Fruit fly (Drosophila melanogaster) whole organism, embryonic: ENCODE results near the gene Hgsnat.

Source experiments
- Asciz ChIP-seq: fragments of 200-800 bp; sonication (Bioruptor generic); optimal IDR thresholded peaks from 2 replicates; lab custom pipeline; 2017; ENCODE audit warnings: missing biosample characterization, mild to moderate bottlenecking, missing genetic modification characterization, missing genetic modification reagents
- CG10267 ChIP-seq: fragments of 200-800 bp; sonication (Bioruptor generic); optimal IDR thresholded peaks from 2 replicates; lab custom pipeline; 2018; ENCODE audit warnings: missing biosample characterization, mild to moderate bottlenecking, missing genetic modification characterization, moderate library complexity
- CG10274 ChIP-seq: fragments of 200-800 bp; sonication (Bioruptor generic); optimal IDR thresholded peaks from 3 replicates; lab custom pipeline; 2017; ENCODE audit warnings: missing biosample characterization, mild to moderate bottlenecking, missing genetic modification characterization
- CG11696 ChIP-seq: fragments of 200-800 bp; sonication (Bioruptor generic); IDR thresholded peaks from 2 replicates; pipeline ENCODE4 v1.3.6; 2022; ENCODE audit warnings: missing biosample characterization, missing genetic modification characterization
- CG12219 ChIP-seq: fragments of 200-800 bp; sonication (Bioruptor generic); optimal IDR thresholded peaks from 3 replicates; lab custom pipeline; 2018; ENCODE audit warnings: missing biosample characterization, mild to moderate bottlenecking, missing genetic modification characterization
- CG14441 ChIP-seq: fragments of 200-800 bp; sonication (Bioruptor generic); IDR thresholded peaks from 2 replicates; pipeline ENCODE4 v1.3.6; 2022; ENCODE audit warnings: missing biosample characterization, missing genetic modification characterization
- CG17361 ChIP-seq: fragments of 200-800 bp; sonication (Bioruptor generic); IDR thresholded peaks from 3 replicates; pipeline ENCODE4 v1.3.6; 2022; ENCODE audit warnings: missing biosample characterization, missing genetic modification characterization
- CG2129 ChIP-seq: fragments of 200-800 bp; sonication (Bioruptor generic); IDR thresholded peaks from 2 replicates; pipeline ENCODE4 v1.3.6; 2022; ENCODE audit warnings: missing biosample characterization, missing genetic modification characterization; ENCODE audit not compliant: partially characterized antibody
- CG32767 ChIP-seq: fragments of 200-800 bp; sonication (Bioruptor generic); IDR thresholded peaks from 2 replicates; pipeline ENCODE4 v1.3.6; 2022; ENCODE audit warnings: missing biosample characterization, missing genetic modification characterization
- CG34376 ChIP-seq: fragments of 200-800 bp; sonication (Bioruptor generic); optimal IDR thresholded peaks from 2 replicates; lab custom pipeline; 2018; ENCODE audit warnings: missing biosample characterization, mild to moderate bottlenecking, missing genetic modification characterization
- CG4617 ChIP-seq: fragments of 200-800 bp; sonication (Bioruptor generic); optimal IDR thresholded peaks from 3 replicates; lab custom pipeline; 2016; ENCODE audit warnings: missing biosample characterization, missing genetic modification characterization, borderline replicate concordance
- CG4730 ChIP-seq: fragments of 200-800 bp; sonication (Bioruptor generic); IDR thresholded peaks from 2 replicates; pipeline ENCODE4 v1.3.6; 2022; ENCODE audit warnings: missing biosample characterization, missing genetic modification characterization
- CG6254 ChIP-seq: fragments of 200-800 bp; sonication (Bioruptor generic); optimal IDR thresholded peaks from 3 replicates; lab custom pipeline; 2017; ENCODE audit warnings: mild to moderate bottlenecking, missing biosample characterization, missing genetic modification reagents, missing genetic modification characterization
- CG6683 ChIP-seq: fragments of 200-800 bp; sonication (Bioruptor generic); optimal IDR thresholded peaks from 2 replicates; lab custom pipeline; 2017; ENCODE audit warnings: missing biosample characterization, mild to moderate bottlenecking, missing genetic modification characterization, missing genetic modification reagents
- CG6791 ChIP-seq: fragments of 200-800 bp; sonication (Bioruptor generic); IDR thresholded peaks from 3 replicates; pipeline ENCODE4 v1.3.6; 2022; ENCODE audit warnings: missing biosample characterization, missing genetic modification characterization; ENCODE audit not compliant: partially characterized antibody
- CG8089 ChIP-seq: fragments of 200-800 bp; sonication (Bioruptor generic); optimal IDR thresholded peaks from 3 replicates; lab custom pipeline; 2016; ENCODE audit warnings: missing biosample characterization, missing genetic modification characterization
- CG8478 ChIP-seq: fragments of >200 bp; optimal IDR thresholded peaks from 2 replicates; lab custom pipeline; 2018
- D19B ChIP-seq: fragments of 200-800 bp; sonication (Bioruptor generic); optimal IDR thresholded peaks from 2 replicates; lab custom pipeline; 2017; ENCODE audit warnings: missing biosample characterization, mild to moderate bottlenecking, missing genetic modification characterization
- Fer3 ChIP-seq: fragments of 200-800 bp; sonication (Bioruptor generic); optimal IDR thresholded peaks from 2 replicates; lab custom pipeline; 2018; ENCODE audit warnings: missing biosample characterization, mild to moderate bottlenecking, missing genetic modification characterization, moderate library complexity
- Hmr ChIP-seq: fragments of 200-800 bp; sonication (Bioruptor generic); optimal IDR thresholded peaks from 3 replicates; lab custom pipeline; 2017; ENCODE audit warnings: mild to moderate bottlenecking, missing biosample characterization, missing genetic modification reagents, missing genetic modification characterization
- Hr51 ChIP-seq, 2 experiments: fragments of 200-800 bp; sonication (Bioruptor generic); optimal IDR thresholded peaks; 2 replicates in 1 of 2; 3 replicates in 1 of 2; lab custom pipeline; 2016 to 2018; ENCODE audit warnings: missing biosample characterization in 2 of 2, missing genetic modification characterization in 2 of 2, mild to moderate bottlenecking in 1 of 2, moderate library complexity in 1 of 2
- NC2β ChIP-seq: fragments of 200-800 bp; sonication (Bioruptor generic); optimal IDR thresholded peaks from 2 replicates; lab custom pipeline; 2016; ENCODE audit warnings: missing biosample characterization, missing genetic modification characterization
- Nf-YC ChIP-seq: fragments of 200-800 bp; optimal IDR thresholded peaks from 3 replicates; lab custom pipeline; 2019; ENCODE audit warnings: missing biosample characterization, mild to moderate bottlenecking, missing genetic modification characterization, moderate library complexity
- Oaz ChIP-seq: fragments of 200-800 bp; sonication (Bioruptor generic); IDR thresholded peaks from 2 replicates; pipeline ENCODE4 v1.3.6; 2022; ENCODE audit warnings: missing biosample characterization, missing genetic modification characterization
- Opbp ChIP-seq: fragments of 200-800 bp; sonication (Bioruptor generic); IDR thresholded peaks from 3 replicates; pipeline ENCODE4 v1.3.6; 2022; ENCODE audit warnings: missing biosample characterization, missing genetic modification characterization; ENCODE audit not compliant: partially characterized antibody
- Optix ChIP-seq: fragments of 200-800 bp; sonication (Bioruptor generic); IDR thresholded peaks from 3 replicates; pipeline ENCODE4 v1.3.6; 2022; ENCODE audit warnings: missing biosample characterization, missing genetic modification characterization
- Ptx1 ChIP-seq: fragments of 200-800 bp; sonication (Bioruptor generic); IDR thresholded peaks from 2 replicates; pipeline ENCODE4 v1.3.6; 2022; ENCODE audit warnings: missing biosample characterization, missing genetic modification characterization
- Rx ChIP-seq: fragments of 200-800 bp; sonication (Bioruptor generic); IDR thresholded peaks from 2 replicates; pipeline ENCODE4 v1.3.6; 2022; ENCODE audit warnings: missing biosample characterization, missing genetic modification characterization
- Scr ChIP-seq: fragments of 200-800 bp; sonication (Bioruptor generic); IDR thresholded peaks from 2 replicates; pipeline ENCODE4 v1.3.6; 2022; ENCODE audit warnings: missing biosample characterization, missing genetic modification characterization; ENCODE audit not compliant: partially characterized antibody
- Sry-δ ChIP-seq: fragments of 200-800 bp; sonication (Bioruptor generic); optimal IDR thresholded peaks from 2 replicates; lab custom pipeline; 2016; ENCODE audit warnings: missing biosample characterization, missing genetic modification characterization
- Ssrp ChIP-seq: fragments of 200-800 bp; sonication (Bioruptor generic); optimal IDR thresholded peaks from 2 replicates; lab custom pipeline; 2018; ENCODE audit warnings: missing biosample characterization, mild to moderate bottlenecking, missing genetic modification characterization, moderate library complexity
- Usf ChIP-seq: fragments of 200-800 bp; sonication (Bioruptor generic); optimal IDR thresholded peaks from 2 replicates; lab custom pipeline; 2017; ENCODE audit warnings: missing genotype, missing biosample characterization, missing genetic modification characterization
- aop ChIP-seq: fragments of 200-800 bp; sonication (Bioruptor generic); IDR thresholded peaks from 2 replicates; pipeline ENCODE4 v1.3.6; 2022; ENCODE audit warnings: missing biosample characterization, missing genetic modification characterization
- danr ChIP-seq: fragments of 200-800 bp; sonication (Bioruptor generic); IDR thresholded peaks from 2 replicates; pipeline ENCODE4 v1.3.6; 2022; ENCODE audit warnings: missing biosample characterization, missing genetic modification characterization
- dati ChIP-seq: fragments of 200-800 bp; sonication (Bioruptor generic); IDR thresholded peaks from 2 replicates; pipeline ENCODE4 v1.3.6; 2022; ENCODE audit warnings: missing biosample characterization, missing genetic modification characterization
- dimm ChIP-seq: fragments of 200-800 bp; sonication (Bioruptor generic); IDR thresholded peaks from 2 replicates; pipeline ENCODE4 v1.3.6; 2022; ENCODE audit warnings: missing biosample characterization, missing genetic modification characterization
- eyg ChIP-seq: fragments of 200-800 bp; sonication (Bioruptor generic); optimal IDR thresholded peaks from 3 replicates; lab custom pipeline; 2016; ENCODE audit warnings: missing biosample characterization, missing genetic modification characterization
- hkb ChIP-seq, 2 experiments: fragments of 200-800 bp in 1 of 2; fragments of >200 bp in 1 of 2; sonication (Bioruptor generic) in 1 of 2; IDR thresholded peaks in 1 of 2; optimal IDR thresholded peaks in 1 of 2; 2 replicates each; pipeline versions ENCODE4 v1.3.6 to Lab custom; 2017 to 2022; ENCODE audit warnings: missing biosample characterization in 1 of 2, missing genetic modification characterization in 1 of 2
- ind ChIP-seq: fragments of 200-800 bp; sonication (Bioruptor generic); optimal IDR thresholded peaks from 3 replicates; lab custom pipeline; 2016; ENCODE audit warnings: missing biosample characterization, missing genetic modification characterization
- klu ChIP-seq: fragments of 200-800 bp; sonication (Bioruptor generic); IDR thresholded peaks from 2 replicates; pipeline ENCODE4 v1.3.6; 2022; ENCODE audit warnings: missing biosample characterization, missing genetic modification characterization
- kni ChIP-seq: fragments of 200-800 bp; sonication (Bioruptor generic); optimal IDR thresholded peaks from 3 replicates; lab custom pipeline; 2017; ENCODE audit warnings: mild to moderate bottlenecking, missing biosample characterization, missing genetic modification reagents, missing genetic modification characterization
- lov ChIP-seq, 2 experiments: fragments of 200-800 bp in 1 of 2; fragments of >200 bp in 1 of 2; sonication (Bioruptor generic) in 1 of 2; IDR thresholded peaks in 1 of 2; optimal IDR thresholded peaks in 1 of 2; 2 replicates in 1 of 2; 3 replicates in 1 of 2; pipeline versions ENCODE4 v1.3.6 to Lab custom; 2017 to 2022; ENCODE audit warnings: missing biosample characterization in 1 of 2, missing genetic modification characterization in 1 of 2
- pho ChIP-seq: fragments of 200-800 bp; sonication (Bioruptor generic); optimal IDR thresholded peaks from 2 replicates; lab custom pipeline; 2016; ENCODE audit warnings: missing biosample characterization, missing genetic modification characterization
- tio ChIP-seq: fragments of 200-800 bp; sonication (Bioruptor generic); optimal IDR thresholded peaks from 2 replicates; lab custom pipeline; 2017; ENCODE audit warnings: missing biosample characterization, missing genetic modification characterization, inconsistent platforms
- twi ChIP-seq: fragments of 200-800 bp; optimal IDR thresholded peaks from 2 replicates; lab custom pipeline; 2019; ENCODE audit warnings: missing biosample characterization, mild to moderate bottlenecking, missing genetic modification characterization, moderate library complexity
- vnd ChIP-seq: fragments of 200-800 bp; sonication (Bioruptor generic); IDR thresholded peaks from 3 replicates; pipeline ENCODE4 v1.3.6; 2022; ENCODE audit warnings: missing biosample characterization, missing genetic modification characterization; ENCODE audit not compliant: partially characterized antibody
- zfh1 ChIP-seq: fragments of 200-800 bp; sonication (Bioruptor generic); IDR thresholded peaks from 3 replicates; pipeline ENCODE4 v1.3.6; 2022; ENCODE audit warnings: missing biosample characterization, missing genetic modification characterization

Gene Hgsnat

dm6 chrX:4909938-4910778 lies 8.4 kb upstream of the Hgsnat start (continued):
- TF ChIP-seq CG10267 (tag; lab: Kevin White, UChicago) (peak; percentile 99), Scr (GFP tag; lab: Robert Waterston, UW) (peak; percentile 33; the same call in 1 of the 2 replicates), CG17361 (peak; percentile 100), Optix (GFP tag; lab: Robert Waterston, UW) (peak; percentile 100), tio (GFP tag; lab: Kevin White, UChicago) (peak; percentile 100), CG8478 (lab: Kevin White, UChicago) (no peak), CG4730 (GFP tag; lab: Robert Waterston, UW) (peak; percentile 100), Asciz (peak; percentile 100), pho (GFP tag; lab: Kevin White, UChicago) (peak; percentile 99), Ptx1 (peak; percentile 100), CG34376 (GFP tag; lab: Kevin White, UChicago) (peak; percentile 100), CG10274 (GFP tag; lab: Kevin White, UChicago) (peak; percentile 97), dati (GFP tag; lab: Robert Waterston, UW) (peak; percentile 99), D19B (GFP tag; lab: Kevin White, UChicago) (peak; percentile 98), Hmr (peak; percentile 100), vnd (GFP tag; lab: Robert Waterston, UW) (no peak), CG4617 (GFP tag; lab: Kevin White, UChicago) (peak; percentile 100), danr (peak; percentile 99), Usf (GFP tag; lab: Kevin White, UChicago) (peak; percentile 100), ind (GFP tag; lab: Kevin White, UChicago) (peak; percentile 100), lov (optimal IDR thresholded peaks at IDR 0.05; lab: Kevin White, UChicago) (no peak), lov (GFP tag; IDR thresholded peaks at IDR 0.05; lab: Robert Waterston, UW) (peak; percentile 100), CG6791 (GFP tag; lab: Robert Waterston, UW) (no peak), Hr51 (GFP tag; optimal IDR thresholded peaks at IDR 0.05; lab: Kevin White, UChicago) (peak; percentile 100), CG11696 (peak; percentile 98), klu (GFP tag; lab: Robert Waterston, UW) (peak; percentile 99), CG6254 (GFP tag; lab: Kevin White, UChicago) (peak; percentile 98), NC2β (GFP tag; lab: Kevin White, UChicago) (peak; percentile 99), CG8089 (GFP tag; lab: Kevin White, UChicago) (peak; percentile 99), CG2129 (GFP tag; lab: Robert Waterston, UW) (no peak), eyg (GFP tag; lab: Kevin White, UChicago) (peak; percentile 99), hkb (optimal IDR thresholded peaks at IDR 0.05; lab: Kevin White, UChicago) (no peak), hkb (GFP tag; IDR thresholded peaks at IDR 0.05; lab: Robert Waterston, UW) (peak; percentile 100), Sry-δ (GFP tag; lab: Kevin White, UChicago) (peak; percentile 82), twi (tag; lab: Kevin White, UChicago) (peak; percentile 99), Rx (GFP tag; lab: Robert Waterston, UW) (peak; percentile 99), dimm (GFP tag; lab: Robert Waterston, UW) (peak; percentile 99), Ssrp (tag; lab: Kevin White, UChicago) (peak; percentile 100), zfh1 (GFP tag; lab: Robert Waterston, UW) (peak; percentile 100), CG32767 (GFP tag; lab: Robert Waterston, UW) (peak; percentile 100), aop (GFP tag; lab: Robert Waterston, UW) (peak; percentile 99), CG14441 (GFP tag; lab: Robert Waterston, UW) (peak; percentile 100), kni (GFP tag; lab: Kevin White, UChicago) (peak; percentile 92), Opbp (GFP tag; lab: Robert Waterston, UW) (no peak), Nf-YC (tag; lab: Kevin White, UChicago) (peak; percentile 94), CG12219 (peak; percentile 100), Fer3 (peak; percentile 100), Oaz (GFP tag; lab: Robert Waterston, UW) (peak; percentile 99), CG6683 (GFP tag; lab: Kevin White, UChicago) (peak; percentile 99)
